Fruit fly (Drosophila melanogaster) Kc167 (cell line): ENCODE data around the gene Hrs.

Experiments
- Myc ChIP-seq: fragments of >200 bp; optimal IDR thresholded peaks from 2 replicates; lab custom pipeline; 2017; ENCODE audit warnings: missing external identifiers
- insv ChIP-seq: fragments of >200 bp; optimal IDR thresholded peaks from 3 replicates; lab custom pipeline; 2018; ENCODE audit warnings: missing external identifiers
- psq ChIP-seq: fragments of >200 bp; optimal IDR thresholded peaks from 2 replicates; lab custom pipeline; 2017; ENCODE audit warnings: missing external identifiers
- ttk ChIP-seq: sonication (Bioruptor generic); optimal IDR thresholded peaks from 2 replicates; lab custom pipeline; 2017; ENCODE audit warnings: missing external identifiers

- no peak for TF ChIP-seq Myc (lab: Kevin White, UChicago)
- no peak for TF ChIP-seq insv
- TF ChIP-seq psq (lab: Kevin White, UChicago), result no peak
- no peak for TF ChIP-seq ttk (lab: Kevin White, UChicago)
Observed at dm6 chr2L:2751085-2751710, 11.4 kb downstream of the Hrs start.
